Worm (Caenorhabditis elegans) whole organism, L3 larva: ENCODE data around the gene cyn-4.

Experiments
- R02D3.7 ChIP-seq: fragments of 150-350 bp; optimal IDR thresholded peaks from 2 replicates; lab custom pipeline; 2014; ENCODE audit warnings: missing biosample characterization, missing genetic modification characterization
- ceh-28 ChIP-seq: fragments of 150-350 bp; optimal IDR thresholded peaks from 2 replicates; lab custom pipeline; 2014; ENCODE audit warnings: missing biosample characterization, missing genetic modification reagents, missing genetic modification characterization
- daf-12 ChIP-seq: fragments of 150-350 bp; optimal IDR thresholded peaks from 2 replicates; lab custom pipeline; 2014; ENCODE audit warnings: missing biosample characterization, missing genetic modification reagents, missing genetic modification characterization
- egl-27 ChIP-seq: sonication (generic microtip); optimal IDR thresholded peaks from 4 replicates; lab custom pipeline; 2017; ENCODE audit warnings: missing biosample characterization, missing genetic modification reagents, missing genetic modification characterization
- elt-1 ChIP-seq: fragments of 150-350 bp; optimal IDR thresholded peaks from 2 replicates; lab custom pipeline; 2014; ENCODE audit warnings: missing biosample characterization, missing genetic modification characterization
- elt-2 ChIP-seq: sonication (generic microtip); optimal IDR thresholded peaks from 2 replicates; lab custom pipeline; 2016; ENCODE audit warnings: missing genetic modification reagents, mild to moderate bottlenecking, missing genetic modification characterization, missing compliant biosample characterization
- elt-3 ChIP-seq, 3 experiments: fragments of 150-350 bp in 1 of 3; sonication (generic microtip) in 2 of 3; optimal IDR thresholded peaks; 2 replicates in 2 of 3; 4 replicates in 1 of 3; lab custom pipeline; 2014 to 2017; ENCODE audit warnings: missing biosample characterization in 3 of 3, missing genetic modification characterization in 3 of 3
- fkh-2 ChIP-seq: fragments of 150-350 bp; optimal IDR thresholded peaks from 2 replicates; lab custom pipeline; 2014; ENCODE audit warnings: missing biosample characterization, missing genetic modification reagents, missing genetic modification characterization
- hmg-11 ChIP-seq: sonication (generic microtip); optimal IDR thresholded peaks from 2 replicates; lab custom pipeline; 2016; ENCODE audit warnings: missing genetic modification characterization, missing compliant biosample characterization
- jun-1 ChIP-seq: fragments of 150-350 bp; optimal IDR thresholded peaks from 2 replicates; lab custom pipeline; 2014; ENCODE audit warnings: missing biosample characterization, missing genetic modification reagents, missing genetic modification characterization
- lin-15B ChIP-seq: fragments of 150-350 bp; optimal IDR thresholded peaks from 2 replicates; lab custom pipeline; 2014; ENCODE audit warnings: missing biosample characterization, missing genetic modification characterization
- lin-39 ChIP-seq: fragments of 150-350 bp; optimal IDR thresholded peaks from 2 replicates; lab custom pipeline; 2018; ENCODE audit warnings: missing biosample characterization, missing genetic modification reagents, missing genetic modification characterization
- lsy-12 ChIP-seq: sonication (generic microtip); optimal IDR thresholded peaks from 2 replicates; lab custom pipeline; 2016; ENCODE audit warnings: mild to moderate bottlenecking, missing genetic modification characterization, missing compliant biosample characterization
- mdl-1 ChIP-seq: fragments of 150-350 bp; optimal IDR thresholded peaks from 2 replicates; lab custom pipeline; 2014; ENCODE audit warnings: missing biosample characterization, missing genetic modification characterization
- mml-1 ChIP-seq: fragments of 150-350 bp; sonication (generic microtip); optimal IDR thresholded peaks from 3 replicates; lab custom pipeline; 2014; ENCODE audit warnings: missing biosample characterization, missing genetic modification characterization
- nfya-1 ChIP-seq: sonication (generic microtip); optimal IDR thresholded peaks from 2 replicates; lab custom pipeline; 2017; ENCODE audit warnings: missing genetic modification characterization, mild to moderate bottlenecking, missing compliant biosample characterization, antibody characterized with exemption, moderate library complexity; ENCODE audit not compliant: insufficient read depth
- nhr-12 ChIP-seq: fragments of 150-350 bp; optimal IDR thresholded peaks from 2 replicates; lab custom pipeline; 2014; ENCODE audit warnings: missing biosample characterization, missing genetic modification characterization
- nhr-23 ChIP-seq: fragments of 150-350 bp; optimal IDR thresholded peaks from 2 replicates; lab custom pipeline; 2014; ENCODE audit warnings: missing biosample characterization, missing genetic modification reagents, missing genetic modification characterization
- nhr-237 ChIP-seq: fragments of 150-350 bp; optimal IDR thresholded peaks from 2 replicates; lab custom pipeline; 2014; ENCODE audit warnings: missing biosample characterization, missing genetic modification characterization
- nhr-43 ChIP-seq: sonication (generic microtip); optimal IDR thresholded peaks from 2 replicates; lab custom pipeline; 2016; ENCODE audit warnings: mild to moderate bottlenecking, missing genetic modification characterization, missing compliant biosample characterization; ENCODE audit not compliant: poor library complexity, severe bottlenecking
- nhr-77 ChIP-seq: fragments of 150-350 bp; optimal IDR thresholded peaks from 2 replicates; lab custom pipeline; 2014; ENCODE audit warnings: missing biosample characterization, missing genetic modification characterization
- pha-4 ChIP-seq: fragments of 150-350 bp; optimal IDR thresholded peaks from 2 replicates; lab custom pipeline; 2014; ENCODE audit warnings: missing biosample characterization, missing genetic modification reagents, missing genetic modification characterization

The cyn-4 gene

ce11 chrII:10838550-10838949 is 33.9 kb downstream of the cyn-4 start:
- no peak for TF ChIP-seq elt-3 (tag; optimal IDR thresholded peaks at IDR 0.05; lab: Kevin White, UChicago)
- peak; percentile 73 for TF ChIP-seq nfya-1 (tag; lab: Kevin White, UChicago)

- TF ChIP-seq ceh-28 (tag; lab: Kevin White, UChicago) (no peak), jun-1 (tag; lab: Kevin White, UChicago) (no peak), elt-1 (tag; lab: Kevin White, UChicago) (no peak), nhr-12 (tag; lab: Kevin White, UChicago) (no peak)
These were observed 37.7 kb downstream of the cyn-4 start for ce11 chrII:10834717-10835116.

ce11 chrII:10829572-10829971 is 42.8 kb downstream of the cyn-4 start:
- TF ChIP-seq lin-39 (tag; lab: Kevin White, UChicago) (peak; percentile 84), hmg-11 (no peak), nfya-1 (tag; lab: Kevin White, UChicago) (peak; percentile 24), daf-12 (no peak), lsy-12 (tag; lab: Kevin White, UChicago) (no peak), nhr-23 (no peak)

ce11 chrII:10829081-10829480 is 43.3 kb downstream of the cyn-4 start, which contains the start of gene VM106R.1:
Gene VM106R.1, minus strand, starts transcription at chrII:10829181.
- no peak for TF ChIP-seq nhr-77
- no peak for TF ChIP-seq fkh-2 (tag; lab: Kevin White, UChicago)
- TF ChIP-seq mml-1, result no peak
- TF ChIP-seq nhr-237 (tag; lab: Kevin White, UChicago), result no peak
- TF ChIP-seq mdl-1 (tag; lab: Kevin White, UChicago), result no peak

- TF ChIP-seq lin-39 (tag; lab: Kevin White, UChicago) (no peak), R02D3.7 (tag; lab: Kevin White, UChicago) (peak; percentile 7), pha-4 (peak; percentile 74), nfya-1 (tag; lab: Kevin White, UChicago) (peak; percentile 75), egl-27 (tag; lab: Kevin White, UChicago) (no peak), lin-15B (tag; lab: Kevin White, UChicago) (peak; percentile 58), hmg-11 (peak; percentile 75), ceh-28 (tag; lab: Kevin White, UChicago) (no peak), mml-1 (no peak), nhr-43 (tag; lab: Kevin White, UChicago) (peak; percentile 62), elt-2 (peak; percentile 8), nhr-23 (peak; percentile 51)
- TF ChIP-seq, all 47 proteins: peak for 8
These were observed 48.4 kb downstream of the cyn-4 start, which contains the start of the genes R06F6.12 and mix-1 for ce11 chrII:10824046-10824445. Gene R06F6.12, minus strand, starts transcription at chrII:10824081. Gene mix-1, plus strand, starts transcription at chrII:10824246.
